Fruit fly (Drosophila melanogaster): ENCODE measurements around the gene CG31296.

Gene CG31296

DNA sequence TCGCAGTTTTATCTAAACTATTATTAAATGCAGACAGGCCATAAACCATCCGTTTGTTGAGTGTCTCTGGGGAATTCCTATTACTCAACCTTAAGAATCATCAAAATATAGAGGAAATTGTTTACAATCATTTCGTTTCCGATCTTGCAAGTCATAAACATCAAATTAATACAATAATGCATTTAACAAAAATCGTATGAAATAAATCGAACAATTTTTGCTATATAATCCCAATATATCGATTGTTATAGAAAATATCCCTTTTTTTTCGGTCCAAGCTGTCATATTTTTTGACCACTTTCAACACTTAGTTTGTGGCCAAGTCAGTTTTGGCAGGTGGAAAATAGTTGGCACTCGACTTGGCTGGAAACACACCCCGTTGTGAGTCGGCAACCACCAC lies 49.7 kb downstream of the CG31296 start, which contains the start of gene B9d1:
Gene B9d1, plus strand, starts transcription at position 301 of the 400 bp plus-strand sequence.
- TF ChIP-seq bab1 (GFP tag; optimal IDR thresholded peaks at IDR 0.05), result no peak
- no peak for TF ChIP-seq kay (GFP tag; ENCODE audit: borderline replicate concordance)
- TF ChIP-seq tj (GFP tag; optimal IDR thresholded peaks at IDR 0.05), result no peak
- TF ChIP-seq CG11617 (GFP tag; optimal IDR thresholded peaks at IDR 0.05), result no peak
- TF ChIP-seq CG5204 (GFP tag; optimal IDR thresholded peaks at IDR 0.05), result no peak
- TF ChIP-seq Mnt (GFP tag; optimal IDR thresholded peaks at IDR 0.05), result no peak
- no peak for TF ChIP-seq CG14711 (tag; optimal IDR thresholded peaks at IDR 0.05)
- no peak for TF ChIP-seq Clk (GFP tag; optimal IDR thresholded peaks at IDR 0.05)
- no peak for TF ChIP-seq CG1620 (GFP tag; optimal IDR thresholded peaks at IDR 0.05)
- no peak for TF ChIP-seq CG12768 (GFP tag; optimal IDR thresholded peaks at IDR 0.05)
- no peak for TF ChIP-seq toe (GFP tag; optimal IDR thresholded peaks at IDR 0.05)

Measured in whole organism, adult.